Worm (Caenorhabditis elegans): ENCODE data around the gene srj-13.

Gene srj-13

ce11 chrV:7415780-7416428 is 13.4 kb downstream of the srj-13 start, which contains the start of gene F18E3.13:
F18E3.13 (plus strand) TSS chrV:7416164.
- TF ChIP-seq unc-39 (tag; optimal IDR thresholded peaks at IDR 0.05): no peak
- peak; percentile 22 for TF ChIP-seq elt-3 (tag; optimal IDR thresholded peaks at IDR 0.05)
- TF ChIP-seq unc-120 (tag; optimal IDR thresholded peaks at IDR 0.05; ENCODE audit: poor library complexity, severe bottlenecking): no peak
- no peak for TF ChIP-seq ces-1 (GFP tag; optimal IDR thresholded peaks at IDR 0.05)
- peak; percentile 69 for TF ChIP-seq unc-62 (GFP tag; optimal IDR thresholded peaks at IDR 0.05)
- no peak for TF ChIP-seq ztf-11 (tag; optimal IDR thresholded peaks at IDR 0.05)
- no peak for TF ChIP-seq nhr-2 (tag; optimal IDR thresholded peaks at IDR 0.05)

- no peak for TF ChIP-seq cnd-1 (tag; optimal IDR thresholded peaks at IDR 0.05)
- TF ChIP-seq nhr-76 (tag; optimal IDR thresholded peaks at IDR 0.05): no peak
- TF ChIP-seq ztf-11 (tag; optimal IDR thresholded peaks at IDR 0.05): no peak
- no peak for TF ChIP-seq snpc-4 (tag; optimal IDR thresholded peaks at IDR 0.05)
- no peak for TF ChIP-seq pha-4 (tag; optimal IDR thresholded peaks at IDR 0.05)
- no peak for TF ChIP-seq nhr-28 (tag; optimal IDR thresholded peaks at IDR 0.05)
- TF ChIP-seq blmp-1 (tag; optimal IDR thresholded peaks at IDR 0.05): no peak
- no peak for TF ChIP-seq mep-1 (tag; optimal IDR thresholded peaks at IDR 0.05)
- TF ChIP-seq nhr-237 (tag; optimal IDR thresholded peaks at IDR 0.05): no peak
- TF ChIP-seq bed-3 (GFP tag; optimal IDR thresholded peaks at IDR 0.05): no peak
- TF ChIP-seq unc-120 (tag; optimal IDR thresholded peaks at IDR 0.05; ENCODE audit: poor library complexity, severe bottlenecking): no peak
- TF ChIP-seq sptf-1 (tag; optimal IDR thresholded peaks at IDR 0.05): no peak
- no peak for TF ChIP-seq drap-1 (GFP tag; optimal IDR thresholded peaks at IDR 0.05)
- no peak for TF ChIP-seq unc-39 (tag; optimal IDR thresholded peaks at IDR 0.05)
- no peak for TF ChIP-seq ceh-39 (tag; optimal IDR thresholded peaks at IDR 0.05)
- TF ChIP-seq ceh-83 (GFP tag; optimal IDR thresholded peaks at IDR 0.05): no peak
- no peak for TF ChIP-seq flh-1 (GFP tag; optimal IDR thresholded peaks at IDR 0.05)
- TF ChIP-seq lsy-2 (tag; optimal IDR thresholded peaks at IDR 0.05): no peak
- no peak for TF ChIP-seq mls-2 (tag; optimal IDR thresholded peaks at IDR 0.05)
- TF ChIP-seq ceh-43 (GFP tag; optimal IDR thresholded peaks at IDR 0.05): no peak
Measured at ce11 chrV:7416569-7416968, 14.1 kb downstream of the srj-13 start.

- TF ChIP-seq mab-5 (tag; optimal IDR thresholded peaks at IDR 0.05) (no peak), nhr-237 (tag; optimal IDR thresholded peaks at IDR 0.05) (no peak), elt-3 (tag; optimal IDR thresholded peaks at IDR 0.05) (no peak), tbx-8 (GFP tag; optimal IDR thresholded peaks at IDR 0.05) (no peak)
Measured at ce11 chrV:7417018-7417716, 14.7 kb downstream of the srj-13 start, which contains the start of gene srw-67. srw-67 (plus strand) TSS chrV:7417660.

- TF ChIP-seq sem-2 (GFP tag; optimal IDR thresholded peaks at IDR 0.05): no peak
- TF ChIP-seq nhr-2 (tag; optimal IDR thresholded peaks at IDR 0.05): no peak
- TF ChIP-seq snpc-4 (tag; optimal IDR thresholded peaks at IDR 0.05): no peak
- no peak for TF ChIP-seq mls-2 (tag; optimal IDR thresholded peaks at IDR 0.05)
- TF ChIP-seq M03D4.4 (tag; optimal IDR thresholded peaks at IDR 0.05): no peak
- TF ChIP-seq nhr-237 (tag; optimal IDR thresholded peaks at IDR 0.05): no peak
- no peak for TF ChIP-seq mab-5 (tag; optimal IDR thresholded peaks at IDR 0.05)
- TF ChIP-seq unc-62 (GFP tag; optimal IDR thresholded peaks at IDR 0.05): no peak
- no peak for TF ChIP-seq bed-3 (GFP tag; optimal IDR thresholded peaks at IDR 0.05)
- no peak for TF ChIP-seq ztf-11 (tag; optimal IDR thresholded peaks at IDR 0.05)
- no peak for TF ChIP-seq ceh-43 (GFP tag; optimal IDR thresholded peaks at IDR 0.05)
- no peak for TF ChIP-seq blmp-1 (tag; optimal IDR thresholded peaks at IDR 0.05)
- TF ChIP-seq unc-39 (tag; optimal IDR thresholded peaks at IDR 0.05): no peak
- TF ChIP-seq lin-32 (GFP tag; optimal IDR thresholded peaks at IDR 0.05): no peak
- TF ChIP-seq ceh-39 (tag; optimal IDR thresholded peaks at IDR 0.05): no peak
- TF ChIP-seq flh-1 (GFP tag; optimal IDR thresholded peaks at IDR 0.05): no peak
Measured at ce11 chrV:7420162-7420561, 17.7 kb downstream of the srj-13 start, which contains the start of gene srxa-4. srxa-4 (plus strand) TSS chrV:7420462.

ce11 chrV:7424336-7424735 is 21.9 kb downstream of the srj-13 start, which contains the start of gene F18E3.10:
F18E3.10 (minus strand) TSS chrV:7424436.
- TF ChIP-seq zip-8 (tag; optimal IDR thresholded peaks at IDR 0.05) (no peak), tbx-8 (GFP tag; optimal IDR thresholded peaks at IDR 0.05) (no peak), ceh-43 (GFP tag; optimal IDR thresholded peaks at IDR 0.05) (no peak), hlh-1 (tag; optimal IDR thresholded peaks at IDR 0.05) (no peak), ces-1 (GFP tag; optimal IDR thresholded peaks at IDR 0.05) (no peak), ceh-39 (tag; optimal IDR thresholded peaks at IDR 0.05) (no peak), pha-4 (tag; optimal IDR thresholded peaks at IDR 0.05) (no peak), unc-120 (tag; optimal IDR thresholded peaks at IDR 0.05; ENCODE audit: poor library complexity, severe bottlenecking) (no peak), lin-32 (GFP tag; optimal IDR thresholded peaks at IDR 0.05) (no peak)
